Worm (Caenorhabditis elegans) whole organism, midembryonic: ENCODE data around the gene fbxb-60.

Source experiments
- T22C8.4 ChIP-seq: fragments of 200-800 bp; sonication (Bioruptor generic); IDR thresholded peaks from 2 replicates; pipeline ENCODE4 v1.3.6; 2022; ENCODE audit warnings: missing genetic modification characterization, missing compliant biosample characterization
- cog-1 ChIP-seq: sonication (generic microtip); optimal IDR thresholded peaks from 2 replicates; lab custom pipeline; 2016; ENCODE audit warnings: missing genetic modification characterization, missing compliant biosample characterization
- flt-1 ChIP-seq: fragments of 200-800 bp; sonication (Bioruptor generic); IDR thresholded peaks from 2 replicates; pipeline ENCODE4 v1.3.6; 2022; ENCODE audit warnings: missing genetic modification characterization, missing compliant biosample characterization
- klf-2 ChIP-seq: fragments of 200-800 bp; sonication (Bioruptor generic); conservative IDR thresholded peaks from 2 replicates; pipeline ENCODE4 v1.3.6; 2022; ENCODE audit warnings: missing genetic modification reagents, missing genetic modification characterization, missing compliant biosample characterization
- med-1 ChIP-seq: sonication (generic microtip); optimal IDR thresholded peaks from 2 replicates; lab custom pipeline; 2017; ENCODE audit warnings: missing genetic modification characterization, mild to moderate bottlenecking, missing compliant biosample characterization, antibody characterized with exemption, missing genetic modification reagents; ENCODE audit not compliant: insufficient read depth
- ref-1 ChIP-seq: fragments of 200-800 bp; sonication (Bioruptor generic); conservative IDR thresholded peaks from 2 replicates; pipeline ENCODE4 v1.3.6; 2022; ENCODE audit warnings: missing genetic modification reagents, missing genetic modification characterization, missing compliant biosample characterization
- tab-1 ChIP-seq: fragments of 200-800 bp; sonication (Bioruptor generic); IDR thresholded peaks from 2 replicates; pipeline ENCODE4 v1.3.6; 2022; ENCODE audit warnings: missing genetic modification characterization, missing compliant biosample characterization
- ztf-23 ChIP-seq: fragments of 200-800 bp; sonication (Bioruptor generic); IDR thresholded peaks from 2 replicates; pipeline ENCODE4 v1.3.6; 2022; ENCODE audit warnings: missing genetic modification reagents, missing genetic modification characterization, missing compliant biosample characterization
- ztf-29 ChIP-seq: fragments of 200-800 bp; sonication (Bioruptor generic); IDR thresholded peaks from 2 replicates; pipeline ENCODE4 v1.3.6; 2022; ENCODE audit warnings: missing genetic modification reagents, missing genetic modification characterization, missing compliant biosample characterization

ce11 chrV:19285921-19286320 is 11.7 kb upstream of the fbxb-60 start:
- no peak for TF ChIP-seq cog-1 (tag; lab: Kevin White, UChicago)
- no peak for TF ChIP-seq tab-1 (GFP tag; lab: Robert Waterston, UW)
- TF ChIP-seq ztf-29 (GFP tag; lab: Robert Waterston, UW), result no peak
- TF ChIP-seq ref-1, result no peak
- TF ChIP-seq med-1 (GFP tag; lab: Kevin White, UChicago), result no peak
- no peak for TF ChIP-seq ztf-23 (GFP tag; lab: Robert Waterston, UW)
- TF ChIP-seq flt-1 (GFP tag; lab: Robert Waterston, UW), result no peak
- no peak for TF ChIP-seq T22C8.4 (GFP tag; lab: Robert Waterston, UW)
- TF ChIP-seq klf-2, result no peak
